Fruit fly (Drosophila melanogaster) whole organism, embryonic: Measurements from ENCODE around the gene CG13455.
A peak's percentile ranks its signal among the peaks of the same experiment; 100 is the strongest.

Experiments used
- Atf6 ChIP-seq: fragments of 200-800 bp; sonication (Bioruptor generic); IDR thresholded peaks from 2 replicates; pipeline ENCODE4 v1.3.6; 2022; ENCODE audit warnings: missing biosample characterization, missing genetic modification characterization
- CG10959 ChIP-seq: fragments of 200-800 bp; sonication (Bioruptor generic); IDR thresholded peaks from 2 replicates; pipeline ENCODE4 v1.3.6; 2022; ENCODE audit warnings: missing biosample characterization, missing genetic modification characterization
- CG12236 ChIP-seq: fragments of 200-800 bp; sonication (Bioruptor generic); optimal IDR thresholded peaks from 2 replicates; lab custom pipeline; 2016; ENCODE audit warnings: missing biosample characterization, missing genetic modification characterization
- CG12299 ChIP-seq: fragments of 200-800 bp; sonication (Bioruptor generic); optimal IDR thresholded peaks from 2 replicates; lab custom pipeline; 2018; ENCODE audit warnings: missing biosample characterization, mild to moderate bottlenecking, missing genetic modification characterization
- CG13296 ChIP-seq: fragments of 200-800 bp; sonication (Bioruptor generic); optimal IDR thresholded peaks from 3 replicates; lab custom pipeline; 2018; ENCODE audit warnings: missing biosample characterization, mild to moderate bottlenecking, missing genetic modification characterization
- CG16863 ChIP-seq: fragments of 200-800 bp; sonication (Bioruptor generic); optimal IDR thresholded peaks from 3 replicates; lab custom pipeline; 2016; ENCODE audit warnings: missing biosample characterization, missing genetic modification characterization
- CG1832 ChIP-seq: fragments of 200-800 bp; sonication (Bioruptor generic); optimal IDR thresholded peaks from 2 replicates; lab custom pipeline; 2017; ENCODE audit warnings: missing biosample characterization, mild to moderate bottlenecking, missing genetic modification characterization, inconsistent platforms
- CG3281 ChIP-seq: fragments of 200-800 bp; sonication (Bioruptor generic); optimal IDR thresholded peaks from 3 replicates; lab custom pipeline; 2017; ENCODE audit warnings: missing biosample characterization, mild to moderate bottlenecking, missing genetic modification characterization
- CG3407 ChIP-seq: fragments of 200-800 bp; sonication (Bioruptor generic); optimal IDR thresholded peaks from 2 replicates; lab custom pipeline; 2018; ENCODE audit warnings: missing biosample characterization, mild to moderate bottlenecking, missing genetic modification characterization
- CG34224 ChIP-seq: fragments of 200-800 bp; sonication (Bioruptor generic); IDR thresholded peaks from 3 replicates; pipeline ENCODE4 v1.3.6; 2022; ENCODE audit warnings: missing biosample characterization, missing genetic modification characterization; ENCODE audit not compliant: partially characterized antibody
- CG5245 ChIP-seq: fragments of 200-800 bp; sonication (Bioruptor generic); optimal IDR thresholded peaks from 3 replicates; lab custom pipeline; 2016; ENCODE audit warnings: missing biosample characterization, missing genetic modification characterization
- CG6272 ChIP-seq: fragments of 200-800 bp; sonication (Bioruptor generic); IDR thresholded peaks from 2 replicates; pipeline ENCODE4 v1.3.6; 2022; ENCODE audit warnings: missing biosample characterization, missing genetic modification characterization
- CG6654 ChIP-seq: fragments of 200-800 bp; sonication (Bioruptor generic); optimal IDR thresholded peaks from 2 replicates; lab custom pipeline; 2017; ENCODE audit warnings: missing biosample characterization, mild to moderate bottlenecking, missing genetic modification characterization
- CG6765 ChIP-seq: fragments of 200-800 bp; sonication (Bioruptor generic); optimal IDR thresholded peaks from 3 replicates; lab custom pipeline; 2017; ENCODE audit warnings: missing biosample characterization, mild to moderate bottlenecking, missing genetic modification characterization
- CG6813 ChIP-seq: fragments of 200-800 bp; sonication (Bioruptor generic); optimal IDR thresholded peaks from 2 replicates; lab custom pipeline; 2017; ENCODE audit warnings: missing biosample characterization, missing genetic modification characterization, mild to moderate bottlenecking, moderate library complexity, missing genetic modification reagents
- CG7271 ChIP-seq: fragments of 200-800 bp; sonication (Bioruptor generic); optimal IDR thresholded peaks from 2 replicates; lab custom pipeline; 2018; ENCODE audit warnings: missing biosample characterization, mild to moderate bottlenecking, missing genetic modification characterization, moderate library complexity
- CG7963 ChIP-seq: fragments of 200-800 bp; sonication (Bioruptor generic); IDR thresholded peaks from 3 replicates; pipeline ENCODE4 v1.3.6; 2022; ENCODE audit warnings: missing biosample characterization, missing genetic modification characterization; ENCODE audit not compliant: partially characterized antibody
- CG8281 ChIP-seq: fragments of 200-800 bp; sonication (Bioruptor generic); optimal IDR thresholded peaks from 2 replicates; lab custom pipeline; 2018; ENCODE audit warnings: missing biosample characterization, mild to moderate bottlenecking, missing genetic modification characterization, moderate library complexity
- CG8290 ChIP-seq, 3 experiments: fragments of 200-800 bp; sonication (Bioruptor generic); optimal IDR thresholded peaks; 2 replicates each; lab custom pipeline; 2016 to 2019; ENCODE audit warnings: missing biosample characterization in 3 of 3, missing genetic modification characterization in 3 of 3, mild to moderate bottlenecking in 2 of 3, moderate library complexity in 1 of 3
- CG8388 ChIP-seq: fragments of 200-800 bp; sonication (Bioruptor generic); optimal IDR thresholded peaks from 2 replicates; lab custom pipeline; 2019; ENCODE audit warnings: missing biosample characterization, mild to moderate bottlenecking, missing genetic modification characterization, moderate library complexity
- CTCF ChIP-seq: fragments of 200-800 bp; sonication (Bioruptor generic); optimal IDR thresholded peaks from 2 replicates; lab custom pipeline; 2017; ENCODE audit warnings: missing biosample characterization, mild to moderate bottlenecking, missing genetic modification characterization, moderate library complexity
- CoRest ChIP-seq: fragments of 200-800 bp; sonication (Bioruptor generic); optimal IDR thresholded peaks from 3 replicates; lab custom pipeline; 2018; ENCODE audit warnings: missing biosample characterization, mild to moderate bottlenecking, missing genetic modification characterization, moderate library complexity
- D19A ChIP-seq: fragments of 200-800 bp; optimal IDR thresholded peaks from 3 replicates; lab custom pipeline; 2019; ENCODE audit warnings: missing biosample characterization, mild to moderate bottlenecking, missing genetic modification characterization, moderate library complexity
- Drgx ChIP-seq: fragments of 200-800 bp; sonication (Bioruptor generic); IDR thresholded peaks from 2 replicates; pipeline ENCODE4 v1.3.6; 2022; ENCODE audit warnings: missing biosample characterization, missing genetic modification characterization
- Ets97D ChIP-seq: fragments of 200-800 bp; sonication (Bioruptor generic); optimal IDR thresholded peaks from 3 replicates; lab custom pipeline; 2016; ENCODE audit warnings: missing biosample characterization, missing genetic modification characterization
- H2.0 ChIP-seq: fragments of 200-800 bp; sonication (Bioruptor generic); IDR thresholded peaks from 2 replicates; pipeline ENCODE4 v1.3.6; 2022; ENCODE audit warnings: missing biosample characterization, missing genetic modification characterization
- Hand ChIP-seq: fragments of 200-800 bp; sonication (Bioruptor generic); optimal IDR thresholded peaks from 2 replicates; lab custom pipeline; 2017; ENCODE audit warnings: mild to moderate bottlenecking, missing biosample characterization, missing genetic modification reagents, missing genetic modification characterization
- Hr3 ChIP-seq: fragments of 200-800 bp; sonication (Bioruptor generic); optimal IDR thresholded peaks from 3 replicates; lab custom pipeline; 2016; ENCODE audit warnings: missing biosample characterization, missing genetic modification characterization
- Lpt ChIP-seq: fragments of >200 bp; optimal IDR thresholded peaks from 2 replicates; lab custom pipeline; 2018; ENCODE audit warnings: missing biosample characterization, missing genetic modification characterization
- Meics ChIP-seq: fragments of 200-800 bp; sonication (Bioruptor generic); optimal IDR thresholded peaks from 2 replicates; lab custom pipeline; 2017; ENCODE audit warnings: missing biosample characterization, mild to moderate bottlenecking, missing genetic modification characterization
- Xbp1 ChIP-seq: fragments of 200-800 bp; sonication (Bioruptor generic); optimal IDR thresholded peaks from 3 replicates; lab custom pipeline; 2016; ENCODE audit warnings: missing biosample characterization, mild to moderate bottlenecking, missing genetic modification characterization
- abd-A ChIP-seq: fragments of 200-800 bp; sonication (Bioruptor generic); optimal IDR thresholded peaks from 3 replicates; lab custom pipeline; 2019; ENCODE audit warnings: missing biosample characterization, mild to moderate bottlenecking, missing genetic modification characterization, moderate library complexity
- ap ChIP-seq: fragments of 200-800 bp; sonication (Bioruptor generic); IDR thresholded peaks from 2 replicates; pipeline ENCODE4 v1.3.6; 2022; ENCODE audit warnings: missing biosample characterization, missing genetic modification characterization
- chm ChIP-seq: fragments of 200-800 bp; sonication (Bioruptor generic); IDR thresholded peaks from 2 replicates; pipeline ENCODE4 v1.3.6; 2022; ENCODE audit warnings: missing biosample characterization, missing genetic modification characterization
- dmrt11E ChIP-seq: fragments of 200-800 bp; sonication (Bioruptor generic); optimal IDR thresholded peaks from 3 replicates; lab custom pipeline; 2018; ENCODE audit warnings: missing biosample characterization, mild to moderate bottlenecking, missing genetic modification characterization, moderate library complexity
- dmrt99B ChIP-seq: fragments of 200-800 bp; sonication (Bioruptor generic); optimal IDR thresholded peaks from 2 replicates; lab custom pipeline; 2018; ENCODE audit warnings: missing biosample characterization, mild to moderate bottlenecking, missing genetic modification characterization, moderate library complexity
- gfzf ChIP-seq: fragments of 200-800 bp; sonication (Bioruptor generic); optimal IDR thresholded peaks from 2 replicates; lab custom pipeline; 2016; ENCODE audit warnings: missing biosample characterization, mild to moderate bottlenecking, missing genetic modification characterization, moderate library complexity
- ham ChIP-seq: fragments of 200-800 bp; sonication (Bioruptor generic); IDR thresholded peaks from 2 replicates; pipeline ENCODE4 v1.3.6; 2022; ENCODE audit warnings: missing biosample characterization, missing genetic modification characterization
- hb ChIP-seq: fragments of 200-800 bp; sonication (Bioruptor generic); IDR thresholded peaks from 3 replicates; pipeline ENCODE4 v1.3.6; 2022; ENCODE audit warnings: missing biosample characterization, missing genetic modification characterization; ENCODE audit not compliant: partially characterized antibody
- hkb ChIP-seq, 2 experiments: fragments of 200-800 bp in 1 of 2; fragments of >200 bp in 1 of 2; sonication (Bioruptor generic) in 1 of 2; IDR thresholded peaks in 1 of 2; optimal IDR thresholded peaks in 1 of 2; 2 replicates each; pipeline versions ENCODE4 v1.3.6 to Lab custom; 2017 to 2022; ENCODE audit warnings: missing biosample characterization in 1 of 2, missing genetic modification characterization in 1 of 2
- jing ChIP-seq: fragments of 200-800 bp; sonication (Bioruptor generic); optimal IDR thresholded peaks from 2 replicates; lab custom pipeline; 2018; ENCODE audit warnings: missing biosample characterization, mild to moderate bottlenecking, missing genetic modification characterization
- lola ChIP-seq, 3 experiments: fragments of >200 bp in 2 of 3; fragments of 200-800 bp in 1 of 3; sonication (Bioruptor generic) in 1 of 3; optimal IDR thresholded peaks; 2 replicates each; lab custom pipeline; 2017 to 2019; ENCODE audit warnings: missing biosample characterization in 3 of 3, missing genetic modification characterization in 3 of 3, mild to moderate bottlenecking in 1 of 3, moderate library complexity in 1 of 3
- pb ChIP-seq: fragments of 200-800 bp; sonication (Bioruptor generic); optimal IDR thresholded peaks from 3 replicates; lab custom pipeline; 2016; ENCODE audit warnings: missing biosample characterization, missing genetic modification characterization
- pho ChIP-seq: fragments of 200-800 bp; sonication (Bioruptor generic); optimal IDR thresholded peaks from 2 replicates; lab custom pipeline; 2016; ENCODE audit warnings: missing biosample characterization, missing genetic modification characterization
- shn ChIP-seq: fragments of 200-800 bp; sonication (Bioruptor generic); optimal IDR thresholded peaks from 3 replicates; lab custom pipeline; 2016; ENCODE audit warnings: missing biosample characterization, missing genetic modification characterization
- sr ChIP-seq: fragments of 200-800 bp; sonication (Bioruptor generic); IDR thresholded peaks from 3 replicates; pipeline ENCODE4 v1.3.6; 2022; ENCODE audit warnings: missing biosample characterization, missing genetic modification characterization
- ssp ChIP-seq: fragments of 200-800 bp; sonication (Bioruptor generic); IDR thresholded peaks from 2 replicates; pipeline ENCODE4 v1.3.6; 2022; ENCODE audit warnings: missing biosample characterization, missing genetic modification characterization
- unc-4 ChIP-seq: fragments of 200-800 bp; sonication (Bioruptor generic); IDR thresholded peaks from 2 replicates; pipeline ENCODE4 v1.3.6; 2022; ENCODE audit warnings: missing biosample characterization, missing genetic modification characterization; ENCODE audit not compliant: partially characterized antibody
- zen ChIP-seq: fragments of 200-800 bp; sonication (Bioruptor generic); optimal IDR thresholded peaks from 3 replicates; lab custom pipeline; 2018; ENCODE audit warnings: missing biosample characterization, mild to moderate bottlenecking, missing genetic modification characterization, moderate library complexity

Gene CG13455

dm6 chr3L:15533402-15534129 is 37.2 kb downstream of the CG13455 start (continued):
- TF ChIP-seq unc-4 (GFP tag; lab: Robert Waterston, UW) (no peak), CG8290 (GFP tag; optimal IDR thresholded peaks at IDR 0.05; lab: Kevin White, UChicago) (no peak), CG8290 (tag; optimal IDR thresholded peaks at IDR 0.05; lab: Kevin White, UChicago) (peak in 1 of 2 experiments; percentile 40), zen (tag; lab: Kevin White, UChicago) (peak; percentile 1), CoRest (tag; lab: Kevin White, UChicago) (peak; percentile 36), CG3407 (GFP tag; lab: Kevin White, UChicago) (peak; percentile 11), H2.0 (peak; percentile 46; the same call in 1 of the 2 replicates), ssp (no peak), CG6765 (no peak), abd-A (tag; lab: Kevin White, UChicago) (peak; percentile 62), CG10959 (GFP tag; lab: Robert Waterston, UW) (no peak), D19A (tag; lab: Kevin White, UChicago) (peak; percentile 75), CG34224 (GFP tag; lab: Robert Waterston, UW) (no peak), CG16863 (peak; percentile 27), CTCF (GFP tag; lab: Kevin White, UChicago) (no peak), hb (GFP tag; lab: Robert Waterston, UW) (no peak), CG7963 (no peak), CG3281 (GFP tag; lab: Kevin White, UChicago) (peak; percentile 26), gfzf (no peak), ham (GFP tag; lab: Robert Waterston, UW) (no peak), CG6654 (GFP tag; lab: Kevin White, UChicago) (no peak), CG7271 (tag; lab: Kevin White, UChicago) (no peak), CG8388 (GFP tag; lab: Kevin White, UChicago) (peak; percentile 20), CG8281 (tag; lab: Kevin White, UChicago) (peak; percentile 11), CG12236 (peak; percentile 35), pb (GFP tag; lab: Kevin White, UChicago) (peak; percentile 74), hkb (optimal IDR thresholded peaks at IDR 0.05; lab: Kevin White, UChicago) (no peak), hkb (GFP tag; IDR thresholded peaks at IDR 0.05; lab: Robert Waterston, UW) (peak; percentile 27; the same call in 1 of the 2 replicates), Lpt (GFP tag; lab: Kevin White, UChicago) (no peak), lola (GFP tag; optimal IDR thresholded peaks at IDR 0.05; lab: Kevin White, UChicago) (no peak), dmrt99B (tag; lab: Kevin White, UChicago) (peak; percentile 81), CG6813 (GFP tag; lab: Kevin White, UChicago) (peak; percentile 23), CG5245 (GFP tag; lab: Kevin White, UChicago) (no peak), pho (no peak), dmrt11E (tag; lab: Kevin White, UChicago) (peak; percentile 19), Atf6 (no peak), CG6272 (GFP tag; lab: Robert Waterston, UW) (no peak), ap (no peak), chm (GFP tag; lab: Robert Waterston, UW) (no peak), Meics (GFP tag; lab: Kevin White, UChicago) (no peak), CG12299 (tag; lab: Kevin White, UChicago) (no peak), sr (GFP tag; lab: Robert Waterston, UW) (no peak), Drgx (peak; percentile 61; the same call in 1 of the 2 replicates), shn (GFP tag; lab: Kevin White, UChicago) (no peak), Ets97D (GFP tag; lab: Kevin White, UChicago) (no peak), CG1832 (GFP tag; lab: Kevin White, UChicago) (no peak), Xbp1 (GFP tag; lab: Kevin White, UChicago) (peak; percentile 42), Hr3 (no peak), CG13296 (no peak), Hand (no peak), jing (GFP tag; lab: Kevin White, UChicago) (no peak)
